Worm (Caenorhabditis elegans) whole organism, L3 larva: Measurements from ENCODE around the gene gcy-8.
A peak's percentile ranks its signal among the peaks of the same experiment; 100 is the strongest.

Source experiments
- R02D3.7 ChIP-seq: fragments of 150-350 bp; optimal IDR thresholded peaks from 2 replicates; lab custom pipeline; 2014; ENCODE audit warnings: missing biosample characterization, missing genetic modification characterization
- ama-1 ChIP-seq: fragments of 150-350 bp; optimal IDR thresholded peaks from 2 replicates; lab custom pipeline; 2018
- ceh-16 ChIP-seq: sonication (generic microtip); optimal IDR thresholded peaks from 2 replicates; lab custom pipeline; 2017; ENCODE audit warnings: missing biosample characterization, missing genetic modification characterization
- ceh-9 ChIP-seq: sonication (generic microtip); optimal IDR thresholded peaks from 2 replicates; lab custom pipeline; 2018; ENCODE audit warnings: missing biosample characterization, missing genetic modification characterization
- daf-12 ChIP-seq: fragments of 150-350 bp; optimal IDR thresholded peaks from 2 replicates; lab custom pipeline; 2014; ENCODE audit warnings: missing biosample characterization, missing genetic modification reagents, missing genetic modification characterization
- egl-27 ChIP-seq: sonication (generic microtip); optimal IDR thresholded peaks from 4 replicates; lab custom pipeline; 2017; ENCODE audit warnings: missing biosample characterization, missing genetic modification reagents, missing genetic modification characterization
- egl-5 ChIP-seq: fragments of 150-350 bp; optimal IDR thresholded peaks from 2 replicates; lab custom pipeline; 2017; ENCODE audit warnings: missing biosample characterization, missing genetic modification reagents, missing genetic modification characterization, inconsistent platforms
- elt-2 ChIP-seq: sonication (generic microtip); optimal IDR thresholded peaks from 2 replicates; lab custom pipeline; 2016; ENCODE audit warnings: missing genetic modification reagents, mild to moderate bottlenecking, missing genetic modification characterization, missing compliant biosample characterization
- elt-3 ChIP-seq, 3 experiments: fragments of 150-350 bp in 1 of 3; sonication (generic microtip) in 2 of 3; optimal IDR thresholded peaks; 2 replicates in 2 of 3; 4 replicates in 1 of 3; lab custom pipeline; 2014 to 2017; ENCODE audit warnings: missing biosample characterization in 3 of 3, missing genetic modification characterization in 3 of 3
- eor-1 ChIP-seq, 2 experiments: fragments of 150-350 bp; optimal IDR thresholded peaks; 2 replicates each; lab custom pipeline; 2014 to 2018; ENCODE audit warnings: missing biosample characterization in 2 of 2, missing genetic modification characterization in 2 of 2
- fkh-10 ChIP-seq: sonication (generic microtip); optimal IDR thresholded peaks from 2 replicates; lab custom pipeline; 2017; ENCODE audit warnings: missing biosample characterization, missing genetic modification reagents, missing genetic modification characterization
- fkh-2 ChIP-seq: fragments of 150-350 bp; optimal IDR thresholded peaks from 2 replicates; lab custom pipeline; 2014; ENCODE audit warnings: missing biosample characterization, missing genetic modification reagents, missing genetic modification characterization
- fos-1 ChIP-seq: fragments of 150-350 bp; optimal IDR thresholded peaks from 2 replicates; lab custom pipeline; 2014; ENCODE audit warnings: missing biosample characterization, missing genetic modification characterization
- jun-1 ChIP-seq: fragments of 150-350 bp; optimal IDR thresholded peaks from 2 replicates; lab custom pipeline; 2014; ENCODE audit warnings: missing biosample characterization, missing genetic modification reagents, missing genetic modification characterization
- lin-15B ChIP-seq: fragments of 150-350 bp; optimal IDR thresholded peaks from 2 replicates; lab custom pipeline; 2014; ENCODE audit warnings: missing biosample characterization, missing genetic modification characterization
- lin-39 ChIP-seq: fragments of 150-350 bp; optimal IDR thresholded peaks from 2 replicates; lab custom pipeline; 2018; ENCODE audit warnings: missing biosample characterization, missing genetic modification reagents, missing genetic modification characterization
- lsy-12 ChIP-seq: sonication (generic microtip); optimal IDR thresholded peaks from 2 replicates; lab custom pipeline; 2016; ENCODE audit warnings: mild to moderate bottlenecking, missing genetic modification characterization, missing compliant biosample characterization
- nfya-1 ChIP-seq: sonication (generic microtip); optimal IDR thresholded peaks from 2 replicates; lab custom pipeline; 2017; ENCODE audit warnings: missing genetic modification characterization, mild to moderate bottlenecking, missing compliant biosample characterization, antibody characterized with exemption, moderate library complexity; ENCODE audit not compliant: insufficient read depth
- nhr-11 ChIP-seq: fragments of 150-350 bp; optimal IDR thresholded peaks from 2 replicates; lab custom pipeline; 2014; ENCODE audit warnings: missing biosample characterization, missing genetic modification characterization
- nhr-12 ChIP-seq: fragments of 150-350 bp; optimal IDR thresholded peaks from 2 replicates; lab custom pipeline; 2014; ENCODE audit warnings: missing biosample characterization, missing genetic modification characterization
- nhr-237 ChIP-seq: fragments of 150-350 bp; optimal IDR thresholded peaks from 2 replicates; lab custom pipeline; 2014; ENCODE audit warnings: missing biosample characterization, missing genetic modification characterization
- nhr-25 ChIP-seq: sonication (generic microtip); optimal IDR thresholded peaks from 2 replicates; lab custom pipeline; 2017; ENCODE audit warnings: missing biosample characterization, missing genetic modification characterization
- nhr-28 ChIP-seq: fragments of 150-350 bp; optimal IDR thresholded peaks from 2 replicates; lab custom pipeline; 2014; ENCODE audit warnings: missing biosample characterization, missing genetic modification characterization
- nhr-43 ChIP-seq: sonication (generic microtip); optimal IDR thresholded peaks from 2 replicates; lab custom pipeline; 2016; ENCODE audit warnings: mild to moderate bottlenecking, missing genetic modification characterization, missing compliant biosample characterization; ENCODE audit not compliant: poor library complexity, severe bottlenecking
- nhr-67 ChIP-seq: fragments of 150-350 bp; optimal IDR thresholded peaks from 2 replicates; lab custom pipeline; 2014; ENCODE audit warnings: missing biosample characterization, missing genetic modification characterization
- pha-4 ChIP-seq: fragments of 150-350 bp; optimal IDR thresholded peaks from 2 replicates; lab custom pipeline; 2014; ENCODE audit warnings: missing biosample characterization, missing genetic modification reagents, missing genetic modification characterization
- sea-2 ChIP-seq: fragments of 150-350 bp; sonication (generic microtip); optimal IDR thresholded peaks from 4 replicates; lab custom pipeline; 2014; ENCODE audit warnings: missing biosample characterization, missing genetic modification reagents, missing genetic modification characterization
- tbx-2 ChIP-seq: sonication (generic microtip); optimal IDR thresholded peaks from 2 replicates; lab custom pipeline; 2016; ENCODE audit warnings: mild to moderate bottlenecking, missing genetic modification characterization, missing compliant biosample characterization
- unc-39 ChIP-seq: sonication (generic microtip); optimal IDR thresholded peaks from 4 replicates; lab custom pipeline; 2017; ENCODE audit warnings: missing biosample characterization, missing genetic modification characterization
- zag-1 ChIP-seq: fragments of 150-350 bp; optimal IDR thresholded peaks from 2 replicates; lab custom pipeline; 2014; ENCODE audit warnings: missing biosample characterization, missing genetic modification characterization
- ztf-11 ChIP-seq: fragments of 150-350 bp; optimal IDR thresholded peaks from 2 replicates; lab custom pipeline; 2014; ENCODE audit warnings: missing biosample characterization, missing genetic modification characterization
- ztf-4 ChIP-seq: fragments of 150-350 bp; optimal IDR thresholded peaks from 2 replicates; lab custom pipeline; 2014; ENCODE audit warnings: missing biosample characterization, missing genetic modification characterization

The gcy-8 gene

DNA sequence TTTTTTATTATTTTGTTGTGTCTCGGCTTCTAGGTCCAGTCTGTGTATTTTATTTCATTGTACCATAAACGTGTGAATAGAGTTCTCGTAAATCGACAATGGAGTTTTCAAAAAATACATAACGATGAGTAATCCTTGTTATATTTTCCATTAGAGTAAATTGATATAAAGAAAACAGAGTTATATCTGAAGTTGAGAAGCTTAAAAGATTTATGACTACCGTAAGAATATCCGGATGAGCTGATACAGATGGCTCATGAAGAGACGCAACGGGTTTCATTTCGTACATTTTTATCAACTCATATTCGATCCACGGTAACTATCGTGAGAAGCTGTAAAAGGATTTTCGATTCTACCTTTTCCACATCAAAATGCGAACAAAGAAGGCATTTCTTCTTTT is at the start of gene gcy-8:
Gene gcy-8 (plus strand): TSS at position 301 of the 400 bp plus-strand sequence.
- TF ChIP-seq ceh-9 (tag; lab: Kevin White, UChicago) (no peak), tbx-2 (tag; lab: Kevin White, UChicago) (no peak), nhr-11 (no peak), elt-2 (no peak), R02D3.7 (tag; lab: Kevin White, UChicago) (no peak), fos-1 (no peak), nfya-1 (tag; lab: Kevin White, UChicago) (no peak), jun-1 (tag; lab: Kevin White, UChicago) (no peak), unc-39 (tag; lab: Kevin White, UChicago) (no peak), nhr-28 (tag; lab: Kevin White, UChicago) (no peak), zag-1 (tag; lab: Kevin White, UChicago) (no peak), fkh-10 (GFP tag; lab: Kevin White, UChicago) (no peak), nhr-25 (no peak), elt-3 (tag; optimal IDR thresholded peaks at IDR 0.05; lab: Kevin White, UChicago) (no peak), fkh-2 (tag; lab: Kevin White, UChicago) (no peak), ztf-11 (tag; lab: Kevin White, UChicago) (no peak), ztf-4 (tag; lab: Kevin White, UChicago) (no peak), lin-39 (tag; lab: Kevin White, UChicago) (no peak), ama-1 (lab: Kevin White, UChicago) (no peak)

ce11 chrIV:7879017-7879416 is 48.9 kb upstream of the gcy-8 start, which contains the start of gene srt-73:
srt-73 (plus strand) TSS chrIV:7879317.
- TF ChIP-seq nhr-11 (no peak), elt-3 (tag; optimal IDR thresholded peaks at IDR 0.05; lab: Kevin White, UChicago) (no peak), ztf-11 (tag; lab: Kevin White, UChicago) (no peak), nhr-237 (no peak), nhr-25 (no peak), tbx-2 (tag; lab: Kevin White, UChicago) (no peak), pha-4 (tag; lab: Kevin White, UChicago) (no peak), egl-5 (tag; lab: Kevin White, UChicago) (no peak), lsy-12 (no peak), ama-1 (lab: Kevin White, UChicago) (no peak), jun-1 (tag; lab: Kevin White, UChicago) (no peak), nfya-1 (tag; lab: Kevin White, UChicago) (no peak), nhr-28 (tag; lab: Kevin White, UChicago) (no peak), lin-15B (tag; lab: Kevin White, UChicago) (no peak), sea-2 (GFP tag; lab: Kevin White, UChicago) (no peak), fos-1 (no peak), ceh-16 (tag; lab: Kevin White, UChicago) (no peak), nhr-67 (tag; lab: Kevin White, UChicago) (no peak), nhr-12 (no peak)
- TF ChIP-seq, all 47 proteins: peak for 0

DNA sequence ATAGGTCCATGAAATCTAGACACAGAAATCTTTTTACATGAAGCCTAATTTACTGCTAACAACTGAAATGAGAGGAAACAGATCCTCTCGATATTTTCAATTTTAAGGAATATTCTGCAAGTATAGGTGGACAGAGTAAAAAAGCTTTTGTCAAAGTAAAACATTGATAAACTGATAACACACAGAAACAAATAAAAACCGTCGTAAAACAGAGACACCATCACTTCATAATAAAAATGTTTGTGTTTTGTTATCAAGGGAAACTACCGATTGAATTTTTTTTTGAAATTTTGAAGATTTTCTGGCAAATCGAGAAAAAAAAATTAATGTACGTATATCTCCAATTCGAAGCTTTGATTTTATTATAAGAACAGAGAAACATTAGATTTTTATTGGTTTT is 46.8 kb upstream of the gcy-8 start:
- TF ChIP-seq ztf-11 (tag; lab: Kevin White, UChicago) (no peak), elt-2 (peak; percentile 55), nhr-67 (tag; lab: Kevin White, UChicago) (no peak), pha-4 (tag; lab: Kevin White, UChicago) (peak; percentile 4)

DNA sequence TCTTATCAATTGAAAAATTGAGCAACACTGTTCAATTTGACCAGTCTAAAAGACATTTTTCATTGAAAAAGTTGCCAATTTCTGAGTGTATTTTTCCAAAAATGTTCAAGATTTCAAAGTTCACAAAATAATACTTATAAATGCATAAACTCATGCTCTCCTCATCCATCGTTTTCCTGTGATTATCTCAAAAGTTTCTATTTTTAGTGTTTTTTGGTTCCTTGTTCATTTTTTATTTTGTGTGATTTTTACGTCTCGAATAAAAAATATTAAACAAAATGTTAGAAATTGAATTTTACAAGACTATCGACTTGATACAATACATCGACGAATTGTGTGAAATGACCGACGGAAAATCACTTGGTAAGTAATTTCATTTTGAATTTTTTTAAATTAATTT is 46.2 kb upstream of the gcy-8 start, which contains the start of gene atic-1:
Gene atic-1 (plus strand): TSS at position 301 of the 400 bp plus-strand sequence.
- TF ChIP-seq fkh-2 (tag; lab: Kevin White, UChicago) (no peak), lin-39 (tag; lab: Kevin White, UChicago) (no peak), lin-15B (tag; lab: Kevin White, UChicago) (no peak), egl-27 (tag; lab: Kevin White, UChicago) (no peak), nhr-67 (tag; lab: Kevin White, UChicago) (no peak)
- TF ChIP-seq, all 47 proteins: peak for 0

ce11 chrIV:7897443-7897842 is 30.5 kb upstream of the gcy-8 start, which contains the start of gene ilys-4:
ilys-4 (minus strand) TSS chrIV:7897543.
- peak; percentile 62 for TF ChIP-seq lin-39 (tag; lab: Kevin White, UChicago)
- no peak for TF ChIP-seq nhr-43

DNA sequence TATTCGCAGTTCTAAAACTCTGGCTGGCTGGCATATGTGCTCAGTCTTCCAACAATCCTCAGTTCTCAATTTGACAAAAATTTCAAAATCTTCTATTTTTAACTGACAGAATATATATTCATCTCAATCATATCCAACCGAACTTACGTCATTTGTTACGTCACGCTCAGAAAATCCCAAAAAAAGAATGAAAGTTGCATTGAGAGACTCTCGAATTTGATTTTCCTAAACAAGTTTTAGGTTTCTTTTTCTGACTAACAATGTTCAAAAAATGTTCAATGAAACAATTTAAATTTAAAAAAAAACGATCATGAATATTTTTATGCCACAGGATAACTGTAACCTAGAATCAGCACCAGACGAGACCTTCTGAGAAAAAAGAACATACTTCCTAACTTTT is 30.0 kb upstream of the gcy-8 start:
- no peak for TF ChIP-seq daf-12 (tag; lab: Kevin White, UChicago)
- TF ChIP-seq nhr-11, result no peak
- TF ChIP-seq eor-1 (tag; optimal IDR thresholded peaks at IDR 0.05; lab: Kevin White, UChicago), result no peak
- no peak for TF ChIP-seq sea-2 (GFP tag; lab: Kevin White, UChicago)
- no peak for TF ChIP-seq pha-4 (tag; lab: Kevin White, UChicago)
- no peak for TF ChIP-seq R02D3.7 (tag; lab: Kevin White, UChicago)
- peak; percentile 74 for TF ChIP-seq fkh-10 (GFP tag; lab: Kevin White, UChicago)
